Fruit fly (Drosophila melanogaster): Measurements from ENCODE around the gene tipE.

DNA sequence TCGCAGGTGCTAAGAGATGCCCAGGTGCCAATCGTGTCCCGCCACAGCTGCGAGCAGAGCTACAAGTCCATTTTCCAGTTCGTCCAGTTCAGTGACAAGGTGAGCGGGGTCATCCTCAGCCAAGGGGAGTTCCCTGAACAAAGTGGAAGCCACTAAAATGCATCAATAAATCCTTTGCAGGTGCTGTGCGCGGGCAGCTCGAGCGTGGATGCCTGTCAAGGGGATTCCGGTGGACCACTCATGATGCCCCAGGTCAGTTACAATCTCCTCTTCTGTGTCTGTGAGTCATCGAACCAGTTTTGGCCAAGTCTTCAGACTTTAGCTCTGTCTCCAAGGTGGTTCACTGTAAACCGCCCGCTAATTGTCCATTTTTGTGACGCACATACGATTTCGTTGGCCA is 43.1 kb upstream of the tipE start:
- TF ChIP-seq CG8478 (optimal IDR thresholded peaks at IDR 0.05) (no peak), CTCF (optimal IDR thresholded peaks at IDR 0.05) (no peak)

Measured in S2 (cell line).